Worm (Caenorhabditis elegans) whole organism, L2 larva: ENCODE data around the gene cpt-5.

Experiments
- ama-1 ChIP-seq: fragments of 150-350 bp; optimal IDR thresholded peaks from 2 replicates; lab custom pipeline; 2018; ENCODE audit warnings: inconsistent platforms
- ceh-82 ChIP-seq: fragments of 150-350 bp; optimal IDR thresholded peaks from 2 replicates; lab custom pipeline; 2014; ENCODE audit warnings: missing biosample characterization, missing genetic modification characterization
- lin-11 ChIP-seq: fragments of 150-350 bp; sonication (generic microtip); optimal IDR thresholded peaks from 2 replicates; lab custom pipeline; 2014; ENCODE audit warnings: missing biosample characterization, missing genetic modification characterization, inconsistent platforms, mixed read lengths
- snpc-4 ChIP-seq: fragments of 150-350 bp; optimal IDR thresholded peaks from 2 replicates; lab custom pipeline; 2014; ENCODE audit warnings: missing biosample characterization, missing genetic modification characterization
- unc-39 ChIP-seq: fragments of 150-350 bp; optimal IDR thresholded peaks from 2 replicates; lab custom pipeline; 2014; ENCODE audit warnings: missing biosample characterization, missing genetic modification characterization

ce11 chrV:13887358-13887757 is 14.4 kb downstream of the cpt-5 start, which contains the start of gene srsx-19:
- no peak for TF ChIP-seq ama-1
- TF ChIP-seq lin-11 (tag; lab: Kevin White, UChicago) = no peak
- no peak for TF ChIP-seq snpc-4 (tag; lab: Kevin White, UChicago)
- no peak for TF ChIP-seq unc-39 (tag; lab: Kevin White, UChicago)
- TF ChIP-seq ceh-82 (tag; lab: Kevin White, UChicago) = no peak
